Fruit fly (Drosophila melanogaster): ENCODE results near the gene CG14834.

The CG14834 gene

dm6 chr3L:7360324-7360852 is 13.5 kb upstream of the CG14834 start, which contains the start of gene Sec63 (continued):
- TF ChIP-seq Atf6 (GFP tag; IDR thresholded peaks at IDR 0.05) = no peak; the same call in 1 of the 2 replicates
- peak; percentile 12 for TF ChIP-seq CG30020 (tag; optimal IDR thresholded peaks at IDR 0.05)
- TF ChIP-seq Side (GFP tag; optimal IDR thresholded peaks at IDR 0.05) = no peak
- 0 out of 2 replicates have a peak, but pooled peaks have one; percentile 30 for TF ChIP-seq ssp (GFP tag; IDR thresholded peaks at IDR 0.05)
- TF ChIP-seq tio (GFP tag; optimal IDR thresholded peaks at IDR 0.05) = no peak
- TF ChIP-seq CG2129 (GFP tag; IDR thresholded peaks at IDR 0.05; ENCODE audit: partially characterized antibody) = peak; percentile 69
- no peak for TF ChIP-seq CG4404 (GFP tag; IDR thresholded peaks at IDR 0.05)
- TF ChIP-seq ind (GFP tag; optimal IDR thresholded peaks at IDR 0.05) = peak; percentile 35
- peak; percentile 74 for TF ChIP-seq CG33213 (GFP tag; optimal IDR thresholded peaks at IDR 0.05)
- TF ChIP-seq CG2199 (GFP tag; IDR thresholded peaks at IDR 0.05) = peak; percentile 23; the same call in 1 of the 3 replicates
- TF ChIP-seq CG10267 (tag; optimal IDR thresholded peaks at IDR 0.05) = peak; percentile 19
- TF ChIP-seq bcd (GFP tag; optimal IDR thresholded peaks at IDR 0.05) = peak; percentile 33
- peak; percentile 34 for TF ChIP-seq CoRest (tag; optimal IDR thresholded peaks at IDR 0.05)
- no peak for TF ChIP-seq CG18476 (GFP tag; optimal IDR thresholded peaks at IDR 0.05)
- no peak for TF ChIP-seq Rx (GFP tag; IDR thresholded peaks at IDR 0.05)
- no peak for TF ChIP-seq CG31365 (tag; optimal IDR thresholded peaks at IDR 0.05)
- TF ChIP-seq CG3995 (GFP tag; optimal IDR thresholded peaks at IDR 0.05) = peak; percentile 27
- peak; percentile 16 for TF ChIP-seq CG15269 (tag; optimal IDR thresholded peaks at IDR 0.05)
- TF ChIP-seq Xrp1 (GFP tag; IDR thresholded peaks at IDR 0.05) = peak; percentile 71
- TF ChIP-seq NK7.1 (GFP tag; optimal IDR thresholded peaks at IDR 0.05) = no peak
- peak; percentile 77 for TF ChIP-seq pzg (GFP tag; optimal IDR thresholded peaks at IDR 0.05)
- TF ChIP-seq B-H1 (GFP tag; IDR thresholded peaks at IDR 0.05) = no peak
- TF ChIP-seq slp2 (GFP tag; optimal IDR thresholded peaks at IDR 0.05) = no peak
- TF ChIP-seq CG12744 (GFP tag; optimal IDR thresholded peaks at IDR 0.05) = no peak
- TF ChIP-seq nau (GFP tag; optimal IDR thresholded peaks at IDR 0.05) = no peak
- peak; percentile 85 for TF ChIP-seq nerfin-2 (GFP tag; IDR thresholded peaks at IDR 0.05; ENCODE audit: partially characterized antibody)
- peak; percentile 36 for TF ChIP-seq CG8924 (tag; optimal IDR thresholded peaks at IDR 0.05)
- TF ChIP-seq fd3F (GFP tag; optimal IDR thresholded peaks at IDR 0.05) = no peak
- peak; percentile 35 for TF ChIP-seq CG18619 (GFP tag; optimal IDR thresholded peaks at IDR 0.05)
- peak; percentile 63; the same call in 2 of the 3 replicates for TF ChIP-seq H15 (GFP tag; IDR thresholded peaks at IDR 0.05)
- 0 out of 2 replicates have a peak, but pooled peaks have one; percentile 4 for TF ChIP-seq Ada2b (GFP tag; IDR thresholded peaks at IDR 0.05)
- no peak for TF ChIP-seq gcm2 (GFP tag; optimal IDR thresholded peaks at IDR 0.05)
- TF ChIP-seq p53 (GFP tag; optimal IDR thresholded peaks at IDR 0.05) = no peak
- TF ChIP-seq CG34224 (GFP tag; IDR thresholded peaks at IDR 0.05; ENCODE audit: partially characterized antibody) = peak; percentile 63
- TF ChIP-seq CG18262 (tag; optimal IDR thresholded peaks at IDR 0.05) = peak; percentile 26
- no peak for TF ChIP-seq Optix (GFP tag; IDR thresholded peaks at IDR 0.05)
- no peak for TF ChIP-seq CG10654 (GFP tag; optimal IDR thresholded peaks at IDR 0.05)

- TF ChIP-seq ato (GFP tag; IDR thresholded peaks at IDR 0.05; ENCODE audit: partially characterized antibody) = no peak; the same call in 1 of the 2 replicates
- TF ChIP-seq Asciz (GFP tag; optimal IDR thresholded peaks at IDR 0.05) = peak; percentile 21
- TF ChIP-seq zen2 (GFP tag; IDR thresholded peaks at IDR 0.05; ENCODE audit: partially characterized antibody) = 0 out of 3 replicates have a peak, but pooled peaks have one; percentile 15
- no peak for TF ChIP-seq MBD-R2 (GFP tag; IDR thresholded peaks at IDR 0.05)
- TF ChIP-seq sr (GFP tag; IDR thresholded peaks at IDR 0.05) = no peak
- TF ChIP-seq ara (GFP tag; IDR thresholded peaks at IDR 0.05) = no peak
- no peak for TF ChIP-seq stc (GFP tag; IDR thresholded peaks at IDR 0.05)
- TF ChIP-seq Rfx (GFP tag; IDR thresholded peaks at IDR 0.05) = peak; percentile 27; the same call in 1 of the 2 replicates
- TF ChIP-seq CG2889 (GFP tag; IDR thresholded peaks at IDR 0.05) = no peak; the same call in 2 of the 3 replicates
- no peak for TF ChIP-seq CTCF (GFP tag; optimal IDR thresholded peaks at IDR 0.05)
- TF ChIP-seq fd64A (GFP tag; optimal IDR thresholded peaks at IDR 0.05) = no peak
- peak; percentile 64 for TF ChIP-seq exex (tag; optimal IDR thresholded peaks at IDR 0.05)
- no peak for TF ChIP-seq CG3847 (GFP tag; IDR thresholded peaks at IDR 0.05)
- no peak for TF ChIP-seq trem (tag; optimal IDR thresholded peaks at IDR 0.05)
- peak; percentile 66 for TF ChIP-seq Atf6 (GFP tag; IDR thresholded peaks at IDR 0.05)
- peak; percentile 60; the same call in 1 of the 3 replicates for TF ChIP-seq CG11456 (GFP tag; IDR thresholded peaks at IDR 0.05)
- no peak for TF ChIP-seq vfl (GFP tag; optimal IDR thresholded peaks at IDR 0.05)
Observed at dm6 chr3L:7359827-7360323, 13.0 kb upstream of the CG14834 start, which contains the start of gene pst. TSS of gene pst (minus strand) at chr3L:7360263.
